Fruit fly (Drosophila melanogaster) whole organism, adult: ENCODE data around the gene CG1552.

Source experiments
- CG12768 ChIP-seq: fragments of 200-800 bp; sonication (Bioruptor generic); optimal IDR thresholded peaks from 2 replicates; lab custom pipeline; 2017; ENCODE audit warnings: missing biosample characterization, missing genetic modification characterization, mild to moderate bottlenecking, moderate library complexity, missing genetic modification reagents
- CG1620 ChIP-seq: fragments of 200-800 bp; sonication (Bioruptor generic); optimal IDR thresholded peaks from 2 replicates; lab custom pipeline; 2016; ENCODE audit warnings: missing biosample characterization, missing genetic modification characterization
- CG5204 ChIP-seq: fragments of 200-800 bp; sonication (Bioruptor generic); optimal IDR thresholded peaks from 2 replicates; lab custom pipeline; 2016; ENCODE audit warnings: missing biosample characterization, missing genetic modification characterization
- CG7045 ChIP-seq: fragments of 200-800 bp; sonication (Bioruptor generic); optimal IDR thresholded peaks from 2 replicates; lab custom pipeline; 2017; ENCODE audit warnings: missing biosample characterization, mild to moderate bottlenecking, missing genetic modification characterization
- cic ChIP-seq: fragments of 200-800 bp; sonication (Bioruptor generic); optimal IDR thresholded peaks from 2 replicates; lab custom pipeline; 2017; ENCODE audit warnings: missing biosample characterization, mild to moderate bottlenecking, missing genetic modification characterization, moderate library complexity
- kay ChIP-seq: fragments of 200-800 bp; sonication (Bioruptor generic); peaks from one replicate; lab custom pipeline; 2016; ENCODE audit warnings: missing biosample characterization, missing genetic modification characterization, borderline replicate concordance
- pad ChIP-seq: fragments of 200-800 bp; sonication (Bioruptor generic); optimal IDR thresholded peaks from 3 replicates; lab custom pipeline; 2017; ENCODE audit warnings: missing biosample characterization, missing genetic modification characterization, mild to moderate bottlenecking, moderate library complexity, missing genetic modification reagents

DNA sequence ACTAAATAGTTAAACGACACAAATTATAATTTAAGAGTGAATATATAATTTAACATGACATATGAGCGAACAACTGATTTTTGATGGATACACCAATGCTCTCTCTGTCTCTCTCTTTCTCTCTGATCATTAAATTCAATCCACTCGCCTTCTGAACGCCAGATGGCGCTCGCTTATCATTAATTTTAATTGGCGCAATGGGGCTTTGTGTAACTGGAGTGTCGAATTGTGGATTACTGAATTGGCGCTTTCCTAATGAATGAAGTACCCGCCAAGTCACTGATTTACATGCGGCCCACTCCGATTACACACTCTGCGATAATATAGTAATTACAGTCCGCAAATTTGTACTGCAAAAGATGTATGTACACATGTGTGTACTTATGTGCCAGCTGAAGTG, 28.5 kb upstream of the CG1552 start:
- TF ChIP-seq cic (no peak), kay (no peak), CG12768 (no peak), CG5204 (GFP tag; lab: Kevin White, UChicago) (no peak), CG1620 (GFP tag; lab: Kevin White, UChicago) (no peak), CG7045 (GFP tag; lab: Kevin White, UChicago) (no peak), pad (GFP tag; lab: Kevin White, UChicago) (no peak)
